Worm (Caenorhabditis elegans): ENCODE data around the gene sdz-32.

- no peak for TF ChIP-seq fkh-10 (GFP tag; optimal IDR thresholded peaks at IDR 0.05)
- no peak for TF ChIP-seq ama-1 (optimal IDR thresholded peaks at IDR 0.05)
- no peak for TF ChIP-seq lim-6 (tag; optimal IDR thresholded peaks at IDR 0.05)
- no peak for TF ChIP-seq pqm-1 (tag; optimal IDR thresholded peaks at IDR 0.05)
- TF ChIP-seq ceh-22 (tag; optimal IDR thresholded peaks at IDR 0.05) = no peak
- no peak for TF ChIP-seq ceh-14 (tag; optimal IDR thresholded peaks at IDR 0.05)
- no peak for TF ChIP-seq unc-42 (tag; optimal IDR thresholded peaks at IDR 0.05)
- TF ChIP-seq hlh-6 (tag; optimal IDR thresholded peaks at IDR 0.05) = no peak
- TF ChIP-seq ttx-3 (tag; optimal IDR thresholded peaks at IDR 0.05) = no peak
- no peak for TF ChIP-seq dve-1 (tag; optimal IDR thresholded peaks at IDR 0.05)
- no peak for TF ChIP-seq unc-55 (GFP tag; optimal IDR thresholded peaks at IDR 0.05)
- TF ChIP-seq pax-1 (tag; optimal IDR thresholded peaks at IDR 0.05) = no peak
Measured at ce11 chrII:3477171-3477570, 3.3 kb downstream of the sdz-32 start, which contains the start of gene fbxb-104.
